Comparison of ENCODE assay signal across 4 fruit fly cellular contexts in genomic region chr3L:8580780-8581179, dm6.
TF ChIP-seq lines count a peak whose summit lies in the region.

No protein-coding gene starts in this region.

- TF ChIP-seq CTCF in whole organism, embryonic (GFP tag; optimal IDR thresholded peaks at IDR 0.05; lab: Kevin White, UChicago) = no peak

TF ChIP-seq in whole organism, adult, 20 proteins besides CTCF, POLR2A, EP300 and RAD21:
- TF ChIP-seq Mnt (GFP tag; optimal IDR thresholded peaks at IDR 0.05; lab: Kevin White, UChicago) (no peak), tj (GFP tag; optimal IDR thresholded peaks at IDR 0.05; lab: Kevin White, UChicago) (no peak), Crg-1 (GFP tag; optimal IDR thresholded peaks at IDR 0.05; lab: Kevin White, UChicago) (no peak), cic (GFP tag; optimal IDR thresholded peaks at IDR 0.05; lab: Kevin White, UChicago) (peak; percentile 74), CG11617 (GFP tag; optimal IDR thresholded peaks at IDR 0.05; lab: Kevin White, UChicago) (peak; percentile 30), CG7101 (tag; optimal IDR thresholded peaks at IDR 0.05; lab: Kevin White, UChicago) (no peak), CG5204 (GFP tag; optimal IDR thresholded peaks at IDR 0.05; lab: Kevin White, UChicago) (peak; percentile 47), CG33017 (tag; optimal IDR thresholded peaks at IDR 0.05; lab: Kevin White, UChicago) (peak; percentile 51), CG7045 (GFP tag; optimal IDR thresholded peaks at IDR 0.05; lab: Kevin White, UChicago) (peak; percentile 20), CG1620 (GFP tag; optimal IDR thresholded peaks at IDR 0.05; lab: Kevin White, UChicago) (no peak), cnc (optimal IDR thresholded peaks at IDR 0.05; lab: Kevin White, UChicago) (no peak), pad (GFP tag; optimal IDR thresholded peaks at IDR 0.05; lab: Kevin White, UChicago) (no peak), Clk (GFP tag; optimal IDR thresholded peaks at IDR 0.05; lab: Kevin White, UChicago) (no peak), CG14711 (tag; optimal IDR thresholded peaks at IDR 0.05; lab: Kevin White, UChicago) (no peak), kay (GFP tag; lab: Kevin White, UChicago; ENCODE audit: borderline replicate concordance) (peak; percentile 88), Hr96 (GFP tag; optimal IDR thresholded peaks at IDR 0.05; lab: Kevin White, UChicago) (peak; percentile 39), CG12768 (GFP tag; optimal IDR thresholded peaks at IDR 0.05; lab: Kevin White, UChicago) (no peak)
TF ChIP-seq in whole organism, adult: peak in this region for 7.

TF ChIP-seq in whole organism, embryonic, 481 proteins besides CTCF, POLR2A, EP300 and RAD21:
- no peak for TF ChIP-seq CG4730 (GFP tag; IDR thresholded peaks at IDR 0.05; lab: Robert Waterston, UW)
- no peak for TF ChIP-seq CG11696 (GFP tag; IDR thresholded peaks at IDR 0.05; lab: Robert Waterston, UW)
- TF ChIP-seq tin (GFP tag; optimal IDR thresholded peaks at IDR 0.05; lab: Kevin White, UChicago) = no peak
- TF ChIP-seq sd (tag; optimal IDR thresholded peaks at IDR 0.05; lab: Kevin White, UChicago) = peak; percentile 10
- TF ChIP-seq GATAe (GFP tag; conservative IDR thresholded peaks at IDR 0.05; lab: Robert Waterston, UW) = peak; percentile 84
- TF ChIP-seq CG34376 (GFP tag; optimal IDR thresholded peaks at IDR 0.05; lab: Kevin White, UChicago) = peak; percentile 23
- no peak for TF ChIP-seq CG12219 (GFP tag; optimal IDR thresholded peaks at IDR 0.05; lab: Kevin White, UChicago)
- TF ChIP-seq exex (tag; optimal IDR thresholded peaks at IDR 0.05; lab: Kevin White, UChicago) = peak; percentile 61
- peak in 1 of 2 experiments; percentile 85 for TF ChIP-seq Pdp1 (GFP tag; optimal IDR thresholded peaks at IDR 0.05; lab: Kevin White, UChicago)
- TF ChIP-seq CG9932 (GFP tag; IDR thresholded peaks at IDR 0.05; lab: Robert Waterston, UW) = no peak
- TF ChIP-seq dm (GFP tag; optimal IDR thresholded peaks at IDR 0.05; lab: Kevin White, UChicago) = no peak
- TF ChIP-seq Ets65A (GFP tag; lab: Kevin White, UChicago) = peak; percentile 21
- TF ChIP-seq YL-1 (GFP tag; optimal IDR thresholded peaks at IDR 0.05; lab: Kevin White, UChicago) = no peak
- TF ChIP-seq bbx (GFP tag; IDR thresholded peaks at IDR 0.05; lab: Robert Waterston, UW; ENCODE audit: partially characterized antibody) = no peak
- TF ChIP-seq Fer1 (GFP tag; optimal IDR thresholded peaks at IDR 0.05; lab: Kevin White, UChicago) = no peak
- peak; percentile 34 for TF ChIP-seq BtbVII (GFP tag; optimal IDR thresholded peaks at IDR 0.05; lab: Kevin White, UChicago)
- no peak for TF ChIP-seq zfh2 (GFP tag; optimal IDR thresholded peaks at IDR 0.05; lab: Kevin White, UChicago)
- TF ChIP-seq CG17829 (tag; optimal IDR thresholded peaks at IDR 0.05; lab: Kevin White, UChicago) = no peak
- TF ChIP-seq PHDP (tag; optimal IDR thresholded peaks at IDR 0.05; lab: Kevin White, UChicago) = no peak
- TF ChIP-seq mirr (GFP tag; optimal IDR thresholded peaks at IDR 0.05; lab: Kevin White, UChicago) = peak; percentile 10
- no peak for TF ChIP-seq corto (GFP tag; optimal IDR thresholded peaks at IDR 0.05; lab: Kevin White, UChicago)

TF ChIP-seq in whole organism, prepupa, 60 proteins besides CTCF, POLR2A, EP300 and RAD21:
- no peak for TF ChIP-seq CG3032 (tag; optimal IDR thresholded peaks at IDR 0.05; lab: Kevin White, UChicago)
- TF ChIP-seq Eip78C (GFP tag; lab: Kevin White, UChicago) = peak; percentile 3
- no peak for TF ChIP-seq CG1621 (tag; optimal IDR thresholded peaks at IDR 0.05; lab: Kevin White, UChicago)
- no peak for TF ChIP-seq CG9139 (GFP tag; optimal IDR thresholded peaks at IDR 0.05; lab: Kevin White, UChicago)
- TF ChIP-seq svp (GFP tag; lab: Kevin White, UChicago) = peak; percentile 60
- TF ChIP-seq vri (GFP tag; optimal IDR thresholded peaks at IDR 0.05; lab: Kevin White, UChicago) = peak; percentile 73

TF ChIP-seq in whole organism, wandering third instar larva, 38 proteins besides CTCF, POLR2A, EP300 and RAD21:
- TF ChIP-seq dl (GFP tag; optimal IDR thresholded peaks at IDR 0.05; lab: Kevin White, UChicago; ENCODE audit: insufficient read depth in 1 of 2, partially characterized antibody in 2 of 2) = no peak
- peak; percentile 45 for TF ChIP-seq br (GFP tag; optimal IDR thresholded peaks at IDR 0.05; lab: Kevin White, UChicago)
- peak; percentile 32 for TF ChIP-seq Vsx2 (GFP tag; optimal IDR thresholded peaks at IDR 0.05; lab: Kevin White, UChicago; ENCODE audit: partially characterized antibody)
- peak; percentile 55 for TF ChIP-seq CrebA (GFP tag; optimal IDR thresholded peaks at IDR 0.05; lab: Kevin White, UChicago; ENCODE audit: borderline replicate concordance)
- no peak for TF ChIP-seq sage (GFP tag; optimal IDR thresholded peaks at IDR 0.05; lab: Kevin White, UChicago)
- TF ChIP-seq HLH106 (tag; optimal IDR thresholded peaks at IDR 0.05; lab: Kevin White, UChicago) = no peak
- TF ChIP-seq psq (GFP tag; optimal IDR thresholded peaks at IDR 0.05; lab: Kevin White, UChicago) = no peak
- TF ChIP-seq Rel (GFP tag; optimal IDR thresholded peaks at IDR 0.05; lab: Kevin White, UChicago) = no peak
- no peak for TF ChIP-seq Rel (tag; optimal IDR thresholded peaks at IDR 0.05; lab: Kevin White, UChicago)
- TF ChIP-seq pan (optimal IDR thresholded peaks at IDR 0.05; lab: Kevin White, UChicago) = no peak
TF ChIP-seq in whole organism, wandering third instar larva: peak in this region for 3.
